Worm (Caenorhabditis elegans): ENCODE data around the gene C33A12.19.

ce11 chrIV:9533071-9533470 is 16.3 kb downstream of the C33A12.19 start, which contains the start of gene F56H11.2:
- no peak for TF ChIP-seq unc-62 (GFP tag; optimal IDR thresholded peaks at IDR 0.05)
- no peak for TF ChIP-seq bed-3 (GFP tag; optimal IDR thresholded peaks at IDR 0.05)
- TF ChIP-seq nhr-12 (tag; optimal IDR thresholded peaks at IDR 0.05), result no peak
- TF ChIP-seq ztf-11 (tag; optimal IDR thresholded peaks at IDR 0.05), result no peak
- TF ChIP-seq tbx-8 (GFP tag; optimal IDR thresholded peaks at IDR 0.05), result no peak
- no peak for TF ChIP-seq elt-1 (tag; optimal IDR thresholded peaks at IDR 0.05; ENCODE audit: borderline replicate concordance, insufficient read depth)
- TF ChIP-seq mep-1 (tag; optimal IDR thresholded peaks at IDR 0.05), result no peak
- TF ChIP-seq pha-4 (tag; optimal IDR thresholded peaks at IDR 0.05), result no peak
- TF ChIP-seq nhr-28 (tag; optimal IDR thresholded peaks at IDR 0.05), result no peak
